Fruit fly (Drosophila melanogaster) whole organism, embryonic: ENCODE measurements around the gene Ir31a.

Experiments
- Antp ChIP-seq: fragments of 200-800 bp; sonication (Bioruptor generic); optimal IDR thresholded peaks from 3 replicates; lab custom pipeline; 2016; ENCODE audit warnings: missing biosample characterization, missing genetic modification characterization
- B-H2 ChIP-seq: fragments of 200-800 bp; sonication (Bioruptor generic); optimal IDR thresholded peaks from 2 replicates; lab custom pipeline; 2018; ENCODE audit warnings: missing biosample characterization, mild to moderate bottlenecking, missing genetic modification characterization
- BEAF-32 ChIP-seq: fragments of 200-800 bp; sonication (Bioruptor generic); optimal IDR thresholded peaks from 3 replicates; lab custom pipeline; 2017; ENCODE audit warnings: missing biosample characterization, missing genetic modification characterization, mild to moderate bottlenecking, moderate library complexity, missing genetic modification reagents
- CG10267 ChIP-seq: fragments of 200-800 bp; sonication (Bioruptor generic); optimal IDR thresholded peaks from 2 replicates; lab custom pipeline; 2018; ENCODE audit warnings: missing biosample characterization, mild to moderate bottlenecking, missing genetic modification characterization, moderate library complexity
- CG11085 ChIP-seq: fragments of 200-800 bp; sonication (Bioruptor generic); IDR thresholded peaks from 2 replicates; pipeline ENCODE4 v1.3.6; 2022; ENCODE audit warnings: missing biosample characterization, missing genetic modification characterization
- CG11695 ChIP-seq: fragments of 200-800 bp; sonication (Bioruptor generic); IDR thresholded peaks from 3 replicates; pipeline ENCODE4 v1.3.6; 2022; ENCODE audit warnings: missing biosample characterization, missing genetic modification characterization
- CG12744 ChIP-seq: fragments of 200-800 bp; sonication (Bioruptor generic); optimal IDR thresholded peaks from 2 replicates; lab custom pipeline; 2016; ENCODE audit warnings: missing biosample characterization, missing genetic modification characterization
- CG13424 ChIP-seq: fragments of 200-800 bp; sonication (Bioruptor generic); optimal IDR thresholded peaks from 2 replicates; lab custom pipeline; 2019; ENCODE audit warnings: missing biosample characterization, mild to moderate bottlenecking, missing genetic modification characterization, moderate library complexity
- CG15479 ChIP-seq: fragments of 200-800 bp; sonication (Bioruptor generic); optimal IDR thresholded peaks from 3 replicates; lab custom pipeline; 2019; ENCODE audit warnings: missing biosample characterization, mild to moderate bottlenecking, missing genetic modification characterization, moderate library complexity
- CG15514 ChIP-seq: fragments of 200-800 bp; sonication (Bioruptor generic); optimal IDR thresholded peaks from 3 replicates; lab custom pipeline; 2017; ENCODE audit warnings: missing biosample characterization, missing genetic modification characterization, mild to moderate bottlenecking, moderate library complexity, missing genetic modification reagents
- CG17912 ChIP-seq: fragments of 200-800 bp; sonication (Bioruptor generic); optimal IDR thresholded peaks from 2 replicates; lab custom pipeline; 2018; ENCODE audit warnings: missing biosample characterization, mild to moderate bottlenecking, missing genetic modification characterization
- CG18599 ChIP-seq: fragments of 200-800 bp; sonication (Bioruptor generic); optimal IDR thresholded peaks from 3 replicates; lab custom pipeline; 2017; ENCODE audit warnings: missing biosample characterization, missing genetic modification characterization, mild to moderate bottlenecking, moderate library complexity, missing genetic modification reagents
- CG18764 ChIP-seq: fragments of 200-800 bp; sonication (Bioruptor generic); optimal IDR thresholded peaks from 3 replicates; lab custom pipeline; 2016; ENCODE audit warnings: missing biosample characterization, missing genetic modification characterization
- CG30020 ChIP-seq: fragments of 200-800 bp; optimal IDR thresholded peaks from 2 replicates; lab custom pipeline; 2019; ENCODE audit warnings: missing biosample characterization, mild to moderate bottlenecking, missing genetic modification characterization, moderate library complexity
- CG32767 ChIP-seq: fragments of 200-800 bp; sonication (Bioruptor generic); IDR thresholded peaks from 2 replicates; pipeline ENCODE4 v1.3.6; 2022; ENCODE audit warnings: missing biosample characterization, missing genetic modification characterization
- CG7786 ChIP-seq: fragments of 200-800 bp; sonication (Bioruptor generic); optimal IDR thresholded peaks from 2 replicates; lab custom pipeline; 2016; ENCODE audit warnings: missing biosample characterization, missing genetic modification characterization
- CG8089 ChIP-seq: fragments of 200-800 bp; sonication (Bioruptor generic); optimal IDR thresholded peaks from 3 replicates; lab custom pipeline; 2016; ENCODE audit warnings: missing biosample characterization, missing genetic modification characterization
- CkIIα-i1 ChIP-seq: fragments of 200-800 bp; sonication (Bioruptor generic); IDR thresholded peaks from 2 replicates; pipeline ENCODE4 v1.3.6; 2022; ENCODE audit warnings: missing biosample characterization, missing genetic modification characterization
- D19B ChIP-seq: fragments of 200-800 bp; sonication (Bioruptor generic); optimal IDR thresholded peaks from 2 replicates; lab custom pipeline; 2017; ENCODE audit warnings: missing biosample characterization, mild to moderate bottlenecking, missing genetic modification characterization
- Dip2 ChIP-seq: fragments of 200-800 bp; sonication (Bioruptor generic); IDR thresholded peaks from 2 replicates; pipeline ENCODE4 v1.3.6; 2022; ENCODE audit warnings: missing biosample characterization, missing genetic modification characterization
- Doc2 ChIP-seq: fragments of 200-800 bp; sonication (Bioruptor generic); IDR thresholded peaks from 2 replicates; pipeline ENCODE4 v1.3.6; 2022; ENCODE audit warnings: missing biosample characterization, missing genetic modification characterization
- ERR ChIP-seq: fragments of 200-800 bp; sonication (Bioruptor generic); optimal IDR thresholded peaks from 2 replicates; lab custom pipeline; 2016; ENCODE audit warnings: missing biosample characterization, missing genetic modification characterization
- Ets97D ChIP-seq: fragments of 200-800 bp; sonication (Bioruptor generic); optimal IDR thresholded peaks from 3 replicates; lab custom pipeline; 2016; ENCODE audit warnings: missing biosample characterization, missing genetic modification characterization
- HmgZ ChIP-seq: fragments of 200-800 bp; sonication (Bioruptor generic); optimal IDR thresholded peaks from 2 replicates; lab custom pipeline; 2018; ENCODE audit warnings: missing biosample characterization, mild to moderate bottlenecking, missing genetic modification characterization
- Hr3 ChIP-seq: fragments of 200-800 bp; sonication (Bioruptor generic); optimal IDR thresholded peaks from 3 replicates; lab custom pipeline; 2016; ENCODE audit warnings: missing biosample characterization, missing genetic modification characterization
- Hsf ChIP-seq: fragments of 200-800 bp; sonication (Bioruptor generic); optimal IDR thresholded peaks from 3 replicates; lab custom pipeline; 2016; ENCODE audit warnings: missing biosample characterization, missing genetic modification characterization
- NC2α ChIP-seq: fragments of 200-800 bp; sonication (Bioruptor generic); optimal IDR thresholded peaks from 2 replicates; lab custom pipeline; 2016; ENCODE audit warnings: missing biosample characterization, missing genetic modification characterization
- NK7.1 ChIP-seq: fragments of 200-800 bp; sonication (Bioruptor generic); optimal IDR thresholded peaks from 3 replicates; lab custom pipeline; 2016; ENCODE audit warnings: missing biosample characterization, missing genetic modification characterization
- Nf-YC ChIP-seq: fragments of 200-800 bp; optimal IDR thresholded peaks from 3 replicates; lab custom pipeline; 2019; ENCODE audit warnings: missing biosample characterization, mild to moderate bottlenecking, missing genetic modification characterization, moderate library complexity
- Oaz ChIP-seq: fragments of 200-800 bp; sonication (Bioruptor generic); IDR thresholded peaks from 2 replicates; pipeline ENCODE4 v1.3.6; 2022; ENCODE audit warnings: missing biosample characterization, missing genetic modification characterization
- Tbp ChIP-seq: fragments of >200 bp; optimal IDR thresholded peaks from 2 replicates; lab custom pipeline; 2018; ENCODE audit warnings: missing biosample characterization, missing genetic modification characterization
- ase ChIP-seq: fragments of 200-800 bp; sonication (Bioruptor generic); IDR thresholded peaks from 3 replicates; pipeline ENCODE4 v1.3.6; 2022; ENCODE audit warnings: missing biosample characterization, missing genetic modification characterization
- bigmax ChIP-seq: fragments of 200-800 bp; sonication (Bioruptor generic); optimal IDR thresholded peaks from 2 replicates; lab custom pipeline; 2018; ENCODE audit warnings: missing biosample characterization, mild to moderate bottlenecking, missing genetic modification characterization
- cg ChIP-seq: fragments of 200-800 bp; sonication (Bioruptor generic); optimal IDR thresholded peaks from 3 replicates; lab custom pipeline; 2019; ENCODE audit warnings: missing biosample characterization, mild to moderate bottlenecking, missing genetic modification characterization, moderate library complexity
- corto ChIP-seq: fragments of 200-800 bp; sonication (Bioruptor generic); optimal IDR thresholded peaks from 2 replicates; lab custom pipeline; 2016; ENCODE audit warnings: missing biosample characterization, mild to moderate bottlenecking, missing genetic modification characterization, moderate library complexity
- crol ChIP-seq: fragments of 200-800 bp; sonication (Bioruptor generic); IDR thresholded peaks from 2 replicates; pipeline ENCODE4 v1.3.6; 2022; ENCODE audit warnings: missing biosample characterization, missing genetic modification characterization
- dati ChIP-seq: fragments of 200-800 bp; sonication (Bioruptor generic); IDR thresholded peaks from 2 replicates; pipeline ENCODE4 v1.3.6; 2022; ENCODE audit warnings: missing biosample characterization, missing genetic modification characterization
- dm ChIP-seq: fragments of 200-800 bp; sonication (Bioruptor generic); optimal IDR thresholded peaks from 3 replicates; lab custom pipeline; 2016; ENCODE audit warnings: missing biosample characterization, missing genetic modification characterization
- fd102C ChIP-seq: fragments of 200-800 bp; sonication (Bioruptor generic); optimal IDR thresholded peaks from 2 replicates; lab custom pipeline; 2018; ENCODE audit warnings: missing biosample characterization, mild to moderate bottlenecking, missing genetic modification characterization, moderate library complexity
- fd96Cb ChIP-seq: fragments of 200-800 bp; sonication (Bioruptor generic); optimal IDR thresholded peaks from 2 replicates; lab custom pipeline; 2018; ENCODE audit warnings: missing biosample characterization, mild to moderate bottlenecking, missing genetic modification characterization, moderate library complexity
- fru ChIP-seq: fragments of >200 bp; optimal IDR thresholded peaks from 2 replicates; lab custom pipeline; 2017
- lbe ChIP-seq: fragments of 200-800 bp; sonication (Bioruptor generic); optimal IDR thresholded peaks from 2 replicates; lab custom pipeline; 2016; ENCODE audit warnings: missing biosample characterization, mild to moderate bottlenecking, missing genetic modification characterization
- lov ChIP-seq, 2 experiments: fragments of 200-800 bp in 1 of 2; fragments of >200 bp in 1 of 2; sonication (Bioruptor generic) in 1 of 2; IDR thresholded peaks in 1 of 2; optimal IDR thresholded peaks in 1 of 2; 2 replicates in 1 of 2; 3 replicates in 1 of 2; pipeline versions ENCODE4 v1.3.6 to Lab custom; 2017 to 2022; ENCODE audit warnings: missing biosample characterization in 1 of 2, missing genetic modification characterization in 1 of 2
- salm ChIP-seq: fragments of 200-800 bp; sonication (Bioruptor generic); optimal IDR thresholded peaks from 2 replicates; lab custom pipeline; 2018; ENCODE audit warnings: missing biosample characterization, mild to moderate bottlenecking, missing genetic modification characterization
- sens ChIP-seq: fragments of 200-800 bp; sonication (Bioruptor generic); peaks from one replicate; lab custom pipeline; 2016; ENCODE audit warnings: missing biosample characterization, missing genetic modification characterization
- sob ChIP-seq: fragments of 200-800 bp; sonication (Bioruptor generic); IDR thresholded peaks from 2 replicates; pipeline ENCODE4 v1.3.6; 2022; ENCODE audit warnings: missing biosample characterization, missing genetic modification characterization
- stc ChIP-seq: fragments of 200-800 bp; sonication (Bioruptor generic); IDR thresholded peaks from 2 replicates; pipeline ENCODE4 v1.3.6; 2022; ENCODE audit warnings: missing biosample characterization, missing genetic modification characterization
- toy ChIP-seq: fragments of 200-800 bp; sonication (Bioruptor generic); IDR thresholded peaks from 2 replicates; pipeline ENCODE4 v1.3.6; 2022; ENCODE audit warnings: missing biosample characterization, missing genetic modification characterization
- trh ChIP-seq: fragments of 200-800 bp; sonication (Bioruptor generic); optimal IDR thresholded peaks from 2 replicates; lab custom pipeline; 2016; ENCODE audit warnings: missing biosample characterization, missing genetic modification characterization
- tx ChIP-seq: fragments of 200-800 bp; sonication (Bioruptor generic); optimal IDR thresholded peaks from 2 replicates; lab custom pipeline; 2016; ENCODE audit warnings: missing biosample characterization, missing genetic modification characterization

The Ir31a gene

dm6 chr2L:10372297-10372696 lies 33.1 kb upstream of the Ir31a start (continued):
- TF ChIP-seq CG15479 (GFP tag; lab: Kevin White, UChicago) (no peak), ase (0 out of 3 replicates have a peak, but pooled peaks have one; percentile 11), CG10267 (no peak), Ets97D (peak; percentile 11), Antp (GFP tag; lab: Kevin White, UChicago) (no peak), NK7.1 (GFP tag; lab: Kevin White, UChicago) (no peak)

DNA sequence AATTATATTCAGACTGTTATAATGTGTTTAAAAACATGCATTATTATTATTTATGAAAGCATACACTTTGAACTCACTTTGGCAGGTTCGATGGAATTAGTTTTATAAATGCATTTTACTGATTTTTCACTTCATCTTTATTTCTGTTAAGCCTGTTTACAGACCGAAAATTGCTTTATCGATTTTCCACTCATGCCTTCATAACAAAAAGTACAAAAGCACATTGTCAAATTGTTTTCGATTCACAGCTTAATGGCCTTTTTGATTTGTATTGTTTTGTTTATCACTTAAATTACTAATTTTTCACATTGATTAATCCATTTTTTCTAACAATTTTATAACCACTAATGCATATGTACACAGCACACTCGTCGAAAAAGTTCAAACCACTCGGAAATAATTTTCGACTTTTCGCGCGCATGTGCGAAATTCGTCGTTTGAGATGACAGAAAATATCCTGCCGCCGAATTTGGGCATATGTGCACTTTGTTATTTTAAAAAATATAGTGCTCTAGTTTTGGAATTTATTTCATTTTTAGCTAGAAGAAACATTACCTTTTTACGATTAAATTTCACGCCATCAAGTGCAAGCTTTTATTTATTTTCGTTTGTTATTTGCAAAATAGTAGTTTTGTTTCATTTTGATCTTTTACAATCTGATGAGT lies 31.6 kb upstream of the Ir31a start, which contains the start of gene rho-5:
Gene rho-5, minus strand, starts transcription at position 296 of the 665 bp plus-strand sequence.
- no peak for TF ChIP-seq Nf-YC (tag; lab: Kevin White, UChicago)
- no peak for TF ChIP-seq crol (GFP tag; lab: Robert Waterston, UW)
- no peak for TF ChIP-seq HmgZ (tag; lab: Kevin White, UChicago)
- no peak for TF ChIP-seq CG32767
- no peak for TF ChIP-seq CG18764 (GFP tag; lab: Kevin White, UChicago)
- TF ChIP-seq NC2α (GFP tag; lab: Kevin White, UChicago) = no peak
- no peak for TF ChIP-seq fd102C
- TF ChIP-seq CG12744 (GFP tag; lab: Kevin White, UChicago) = no peak
- no peak for TF ChIP-seq CG11085
- TF ChIP-seq BEAF-32 = peak; percentile 8
- TF ChIP-seq Doc2 (GFP tag; lab: Robert Waterston, UW) = no peak
- TF ChIP-seq CG17912 (GFP tag; lab: Kevin White, UChicago) = no peak
- TF ChIP-seq ERR (GFP tag; lab: Kevin White, UChicago) = no peak
- no peak for TF ChIP-seq CkIIα-i1 (GFP tag; lab: Robert Waterston, UW)
- no peak for TF ChIP-seq Hr3 (GFP tag; lab: Kevin White, UChicago)
- no peak for TF ChIP-seq fd96Cb (tag; lab: Kevin White, UChicago)
- TF ChIP-seq lov (optimal IDR thresholded peaks at IDR 0.05; lab: Kevin White, UChicago) = no peak
- no peak for TF ChIP-seq lov (GFP tag; IDR thresholded peaks at IDR 0.05; lab: Robert Waterston, UW)
- no peak for TF ChIP-seq B-H2 (GFP tag; lab: Kevin White, UChicago)
- TF ChIP-seq dati (GFP tag; lab: Robert Waterston, UW) = no peak
- TF ChIP-seq corto = no peak
- TF ChIP-seq sens (GFP tag; lab: Kevin White, UChicago) = peak; percentile 53
- no peak for TF ChIP-seq Tbp (GFP tag; lab: Kevin White, UChicago)
- no peak for TF ChIP-seq Oaz (GFP tag; lab: Robert Waterston, UW)
- TF ChIP-seq salm (tag; lab: Kevin White, UChicago) = no peak
- no peak for TF ChIP-seq bigmax (GFP tag; lab: Kevin White, UChicago)
- no peak for TF ChIP-seq tx (GFP tag; lab: Kevin White, UChicago)
- TF ChIP-seq fru (lab: Kevin White, UChicago) = no peak
- peak; percentile 13 for TF ChIP-seq CG30020 (tag; lab: Kevin White, UChicago)
- TF ChIP-seq CG8089 (GFP tag; lab: Kevin White, UChicago) = no peak
- no peak for TF ChIP-seq sob
- no peak for TF ChIP-seq CG15514
- no peak for TF ChIP-seq dm
- TF ChIP-seq CG11695 (GFP tag; lab: Robert Waterston, UW) = no peak
- TF ChIP-seq cg (GFP tag; lab: Kevin White, UChicago) = no peak
- no peak for TF ChIP-seq Dip2 (GFP tag; lab: Robert Waterston, UW)
- TF ChIP-seq lbe (GFP tag; lab: Kevin White, UChicago) = no peak
- TF ChIP-seq toy (GFP tag; lab: Robert Waterston, UW) = no peak
- no peak for TF ChIP-seq CG10267
- no peak for TF ChIP-seq stc
- TF ChIP-seq CG13424 (tag; lab: Kevin White, UChicago) = no peak
- TF ChIP-seq Hsf (GFP tag; lab: Kevin White, UChicago) = no peak
- no peak for TF ChIP-seq CG7786 (GFP tag; lab: Kevin White, UChicago)
- TF ChIP-seq CG18599 (GFP tag; lab: Kevin White, UChicago) = no peak
- TF ChIP-seq D19B (GFP tag; lab: Kevin White, UChicago) = peak; percentile 65
- no peak for TF ChIP-seq trh (GFP tag; lab: Kevin White, UChicago)
